Fruit fly (Drosophila melanogaster) whole organism, prepupa: ENCODE data around the gene ssp2.

Source experiments
- CG3032 ChIP-seq: fragments of 200-800 bp; optimal IDR thresholded peaks from 2 replicates; lab custom pipeline; 2019; ENCODE audit warnings: missing biosample characterization, mild to moderate bottlenecking, missing genetic modification characterization, moderate library complexity
- CG6163 ChIP-seq: fragments of 200-800 bp; sonication (Bioruptor generic); IDR thresholded peaks from 3 replicates; pipeline ENCODE4 v1.3.6; 2022; ENCODE audit warnings: missing biosample characterization, missing genetic modification characterization
- CG8319 ChIP-seq: fragments of 200-800 bp; sonication (Bioruptor generic); optimal IDR thresholded peaks from 3 replicates; lab custom pipeline; 2016; ENCODE audit warnings: missing biosample characterization, missing genetic modification characterization

- no peak for TF ChIP-seq CG8319 (GFP tag; lab: Kevin White, UChicago)
- TF ChIP-seq CG6163 (GFP tag; lab: Robert Waterston, UW), result no peak
- no peak for TF ChIP-seq CG3032 (tag; lab: Kevin White, UChicago)
Observed at dm6 chr3L:13920632-13920981, 44.4 kb upstream of the ssp2 start.
